Fruit fly (Drosophila melanogaster) Kc167 (cell line): Measurements from ENCODE around the gene CG7730.

ENCODE experiments used
- Myc ChIP-seq: fragments of >200 bp; optimal IDR thresholded peaks from 2 replicates; lab custom pipeline; 2017; ENCODE audit warnings: missing external identifiers
- Sin3A ChIP-seq: fragments of >200 bp; optimal IDR thresholded peaks from 2 replicates; lab custom pipeline; 2018; ENCODE audit warnings: missing external identifiers
- h ChIP-seq: fragments of >200 bp; optimal IDR thresholded peaks from 3 replicates; lab custom pipeline; 2018; ENCODE audit warnings: missing external identifiers
- psq ChIP-seq: fragments of >200 bp; optimal IDR thresholded peaks from 2 replicates; lab custom pipeline; 2017; ENCODE audit warnings: missing external identifiers
- ttk ChIP-seq: sonication (Bioruptor generic); optimal IDR thresholded peaks from 2 replicates; lab custom pipeline; 2017; ENCODE audit warnings: missing external identifiers

- TF ChIP-seq Sin3A (lab: Kevin White, UChicago): no peak
- no peak for TF ChIP-seq psq
- no peak for TF ChIP-seq h (lab: Kevin White, UChicago)
- no peak for TF ChIP-seq Myc (lab: Kevin White, UChicago)
- no peak for TF ChIP-seq ttk (lab: Kevin White, UChicago)
These were observed 20.5 kb downstream of the CG7730 start for dm6 chr3L:17047811-17048239.
